Worm (Caenorhabditis elegans) whole organism, young adult: Measurements from ENCODE around the gene C40C9.4.

ENCODE experiments used
- ama-1 ChIP-seq, 3 experiments: fragments of 150-350 bp in 1 of 3; sonication (generic microtip) in 2 of 3; optimal IDR thresholded peaks; 2 replicates each; lab custom pipeline; 2014 to 2018; ENCODE audit warnings: missing biosample characterization in 2 of 3, missing genetic modification characterization in 2 of 3, missing genetic modification reagents in 2 of 3
- dpl-1 ChIP-seq: fragments of 150-350 bp; optimal IDR thresholded peaks from 2 replicates; lab custom pipeline; 2014; ENCODE audit warnings: missing biosample characterization, missing genetic modification reagents, missing genetic modification characterization
- nfyb-1 ChIP-seq: fragments of 200-800 bp; sonication (Bioruptor generic); IDR thresholded peaks from 2 replicates; pipeline ENCODE4 v1.3.6; 2022; ENCODE audit warnings: missing genetic modification reagents, missing genetic modification characterization, missing compliant biosample characterization
- snpc-1.3 ChIP-seq: sonication (generic microtip); optimal IDR thresholded peaks from 2 replicates; lab custom pipeline; 2017; ENCODE audit warnings: missing genetic modification characterization, mild to moderate bottlenecking, missing compliant biosample characterization, antibody characterized with exemption, moderate library complexity, missing genotype, missing genetic modification reagents; ENCODE audit not compliant: insufficient read depth

DNA sequence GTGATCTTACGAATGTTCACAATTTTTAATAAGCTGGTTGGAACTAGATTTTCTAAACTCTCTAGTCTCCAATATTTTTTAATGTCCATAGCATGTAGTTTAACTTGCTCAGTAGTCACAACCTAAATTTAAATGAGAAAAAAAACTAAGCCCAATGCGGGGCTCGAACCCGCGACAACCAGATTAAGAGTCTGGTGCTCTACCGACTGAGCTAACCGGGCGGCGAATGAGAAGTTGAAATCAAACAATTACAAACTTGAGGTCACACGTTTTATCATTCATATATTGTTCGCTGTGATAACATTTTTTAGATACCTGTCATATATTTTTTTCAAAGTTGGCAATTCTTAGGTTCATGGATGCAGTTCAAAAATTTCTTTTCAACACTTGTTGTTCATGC, 4.9 kb downstream of the C40C9.4 start:
- TF ChIP-seq snpc-1.3 (tag; lab: Kevin White, UChicago) (peak; percentile 37), ama-1 (optimal IDR thresholded peaks at IDR 0.05; lab: Kevin White, UChicago) (no peak), ama-1 (GFP tag; optimal IDR thresholded peaks at IDR 0.05; lab: Kevin White, UChicago) (no peak), nfyb-1 (GFP tag; lab: Robert Waterston, UW) (no peak), dpl-1 (GFP tag; lab: Kevin White, UChicago) (no peak)
